Fruit fly (Drosophila melanogaster): ENCODE data around the gene Lcp65Af.

dm6 chr3L:6162483-6163128, 26.0 kb upstream of the Lcp65Af start, which contains the start of gene Prdm13:
- no peak for TF ChIP-seq OdsH (GFP tag; optimal IDR thresholded peaks at IDR 0.05)
- no peak for TF ChIP-seq Hr78 (GFP tag; optimal IDR thresholded peaks at IDR 0.05)
- no peak for TF ChIP-seq h (GFP tag; optimal IDR thresholded peaks at IDR 0.05)
- no peak for TF ChIP-seq pan (optimal IDR thresholded peaks at IDR 0.05)
- TF ChIP-seq CrebA (GFP tag; optimal IDR thresholded peaks at IDR 0.05; ENCODE audit: borderline replicate concordance): no peak
- TF ChIP-seq CG32264 (GFP tag; optimal IDR thresholded peaks at IDR 0.05): no peak

All from whole organism, wandering third instar larva.